Fruit fly (Drosophila melanogaster) whole organism, wandering third instar larva: ENCODE data around the gene vri.

Source experiments
- Abd-B ChIP-seq: fragments of >200 bp; optimal IDR thresholded peaks from 2 replicates; lab custom pipeline; 2017; ENCODE audit warnings: missing biosample characterization, missing genetic modification characterization
- CG9705 ChIP-seq: fragments of 200-800 bp; sonication (Bioruptor generic); optimal IDR thresholded peaks from 2 replicates; lab custom pipeline; 2018; ENCODE audit warnings: missing biosample characterization, mild to moderate bottlenecking, missing genetic modification characterization
- CrebA ChIP-seq: fragments of 200-800 bp; sonication (Bioruptor generic); optimal IDR thresholded peaks from 2 replicates; lab custom pipeline; 2016; ENCODE audit warnings: missing biosample characterization, mild to moderate bottlenecking, missing genetic modification characterization, borderline replicate concordance
- Dfd ChIP-seq: fragments of >200 bp; optimal IDR thresholded peaks from 2 replicates; lab custom pipeline; 2017; ENCODE audit warnings: missing biosample characterization, missing genetic modification characterization
- Dif ChIP-seq: fragments of 200-275, 200-300 bp; sonication (Bioruptor generic); optimal IDR thresholded peaks from 2 replicates; lab custom pipeline; 2018; ENCODE audit warnings: missing biosample characterization, missing genetic modification characterization; ENCODE audit not compliant: partially characterized antibody
- GATAd ChIP-seq: sonication (Bioruptor generic); optimal IDR thresholded peaks from 2 replicates; lab custom pipeline; 2016; ENCODE audit warnings: missing biosample characterization, missing genetic modification characterization
- HLH106 ChIP-seq: fragments of 200-800 bp; optimal IDR thresholded peaks from 3 replicates; lab custom pipeline; 2019; ENCODE audit warnings: missing biosample characterization, mild to moderate bottlenecking, missing genetic modification characterization, moderate library complexity
- Hnf4 ChIP-seq: fragments of 200-800 bp; sonication (Bioruptor generic); optimal IDR thresholded peaks from 2 replicates; lab custom pipeline; 2016; ENCODE audit warnings: missing biosample characterization, mild to moderate bottlenecking, missing genetic modification characterization
- Hr83 ChIP-seq: fragments of 200-300 bp; sonication (Bioruptor generic); optimal IDR thresholded peaks from 2 replicates; lab custom pipeline; 2016; ENCODE audit warnings: missing biosample characterization, mild to moderate bottlenecking, missing genetic modification characterization, moderate library complexity; ENCODE audit not compliant: poor library complexity, severe bottlenecking
- Mio ChIP-seq: sonication (Bioruptor generic); optimal IDR thresholded peaks from 2 replicates; lab custom pipeline; 2016; ENCODE audit warnings: missing biosample characterization, missing genetic modification characterization
- Myc ChIP-seq: fragments of >200 bp; optimal IDR thresholded peaks from 2 replicates; lab custom pipeline; 2017
- N ChIP-seq: fragments of >200 bp; optimal IDR thresholded peaks from 2 replicates; lab custom pipeline; 2018; ENCODE audit warnings: missing biosample characterization, missing external identifiers, missing genetic modification characterization
- OdsH ChIP-seq: fragments of 200-800 bp; sonication (Bioruptor generic); optimal IDR thresholded peaks from 2 replicates; lab custom pipeline; 2016; ENCODE audit warnings: missing biosample characterization, mild to moderate bottlenecking, missing genetic modification characterization
- Rel ChIP-seq, 2 experiments: fragments of 200-800 bp; sonication (Bioruptor generic) in 1 of 2; optimal IDR thresholded peaks; 2 replicates in 1 of 2; 3 replicates in 1 of 2; lab custom pipeline; 2016 to 2019; ENCODE audit warnings: mild to moderate bottlenecking in 2 of 2, missing biosample characterization in 2 of 2, missing genetic modification characterization in 2 of 2, moderate library complexity in 1 of 2
- Sp1 ChIP-seq: fragments of 200-800 bp; sonication (Bioruptor generic); optimal IDR thresholded peaks from 3 replicates; lab custom pipeline; 2019; ENCODE audit warnings: missing biosample characterization, mild to moderate bottlenecking, missing genetic modification characterization, moderate library complexity
- Vsx2 ChIP-seq: fragments of 200-300, 225-300 bp; sonication (Bioruptor generic); optimal IDR thresholded peaks from 2 replicates; lab custom pipeline; 2018; ENCODE audit warnings: missing biosample characterization, missing genetic modification characterization; ENCODE audit not compliant: partially characterized antibody
- brk ChIP-seq: fragments of 200-800 bp; sonication (Bioruptor generic); optimal IDR thresholded peaks from 2 replicates; lab custom pipeline; 2016; ENCODE audit warnings: missing biosample characterization, mild to moderate bottlenecking, missing genetic modification characterization
- dl ChIP-seq, 2 experiments: fragments of 175-275, 200-275 bp in 1 of 2; fragments of 200-275 bp in 1 of 2; sonication (Bioruptor generic); optimal IDR thresholded peaks; lab custom pipeline; 2018; ENCODE audit warnings: mild to moderate bottlenecking in 2 of 2, missing biosample characterization in 2 of 2, missing genetic modification characterization in 2 of 2, moderate library complexity in 2 of 2; ENCODE audit not compliant: partially characterized antibody in 2 of 2, insufficient read depth in 1 of 2
- dmrt93B ChIP-seq: fragments of 200-800 bp; sonication (Bioruptor generic); optimal IDR thresholded peaks from 2 replicates; lab custom pipeline; 2018; ENCODE audit warnings: missing biosample characterization, mild to moderate bottlenecking, missing genetic modification characterization
- dsf ChIP-seq: sonication (Bioruptor generic); optimal IDR thresholded peaks from 2 replicates; lab custom pipeline; 2016; ENCODE audit warnings: missing biosample characterization, missing genetic modification characterization, borderline replicate concordance
- ey ChIP-seq: fragments of 200-800 bp; sonication (Bioruptor generic); optimal IDR thresholded peaks from 2 replicates; lab custom pipeline; 2016; ENCODE audit warnings: missing biosample characterization, missing genetic modification characterization
- foxo ChIP-seq, 2 experiments: fragments of 200-800 bp; sonication (Bioruptor generic); optimal IDR thresholded peaks; 2 replicates in 1 of 2; 3 replicates in 1 of 2; lab custom pipeline; 2016 to 2017; ENCODE audit warnings: missing biosample characterization in 2 of 2, missing genetic modification characterization in 2 of 2
- fru ChIP-seq: fragments of 200-800 bp; sonication (Bioruptor generic); optimal IDR thresholded peaks from 3 replicates; lab custom pipeline; 2016; ENCODE audit warnings: missing biosample characterization, mild to moderate bottlenecking, missing genetic modification characterization
- h ChIP-seq: fragments of 200-800 bp; sonication (Bioruptor generic); optimal IDR thresholded peaks from 3 replicates; lab custom pipeline; 2016; ENCODE audit warnings: missing biosample characterization, mild to moderate bottlenecking, missing genetic modification characterization
- jim ChIP-seq: fragments of 175-275, 200-325 bp; sonication (Bioruptor generic); optimal IDR thresholded peaks from 2 replicates; lab custom pipeline; 2016; ENCODE audit warnings: missing biosample characterization, mild to moderate bottlenecking, missing genetic modification characterization
- pan ChIP-seq: fragments of >200 bp; optimal IDR thresholded peaks from 2 replicates; lab custom pipeline; 2017
- psq ChIP-seq: fragments of 200-800 bp; sonication (Bioruptor generic); optimal IDR thresholded peaks from 3 replicates; lab custom pipeline; 2017; ENCODE audit warnings: missing biosample characterization, mild to moderate bottlenecking, missing genetic modification characterization, moderate library complexity
- rgr ChIP-seq: fragments of 200-800 bp; sonication (Bioruptor generic); optimal IDR thresholded peaks from 3 replicates; lab custom pipeline; 2016; ENCODE audit warnings: missing biosample characterization, mild to moderate bottlenecking, missing genetic modification characterization
- sage ChIP-seq: fragments of 200-800 bp; sonication (Bioruptor generic); optimal IDR thresholded peaks from 2 replicates; lab custom pipeline; 2016; ENCODE audit warnings: missing biosample characterization, mild to moderate bottlenecking, missing genetic modification characterization
- sv ChIP-seq: fragments of 200-800 bp; sonication (Bioruptor generic); optimal IDR thresholded peaks from 3 replicates; lab custom pipeline; 2016; ENCODE audit warnings: missing biosample characterization, missing genetic modification characterization
- tai ChIP-seq: sonication (Bioruptor generic); optimal IDR thresholded peaks from 2 replicates; lab custom pipeline; 2016; ENCODE audit warnings: missing biosample characterization, missing genetic modification characterization
- usp ChIP-seq: fragments of >200 bp; optimal IDR thresholded peaks from 2 replicates; lab custom pipeline; 2017; ENCODE audit warnings: missing biosample characterization, missing genetic modification characterization
- woc ChIP-seq: sonication (Bioruptor generic); optimal IDR thresholded peaks from 2 replicates; lab custom pipeline; 2016; ENCODE audit warnings: missing biosample characterization, mild to moderate bottlenecking, missing genetic modification characterization

vri gene

DNA sequence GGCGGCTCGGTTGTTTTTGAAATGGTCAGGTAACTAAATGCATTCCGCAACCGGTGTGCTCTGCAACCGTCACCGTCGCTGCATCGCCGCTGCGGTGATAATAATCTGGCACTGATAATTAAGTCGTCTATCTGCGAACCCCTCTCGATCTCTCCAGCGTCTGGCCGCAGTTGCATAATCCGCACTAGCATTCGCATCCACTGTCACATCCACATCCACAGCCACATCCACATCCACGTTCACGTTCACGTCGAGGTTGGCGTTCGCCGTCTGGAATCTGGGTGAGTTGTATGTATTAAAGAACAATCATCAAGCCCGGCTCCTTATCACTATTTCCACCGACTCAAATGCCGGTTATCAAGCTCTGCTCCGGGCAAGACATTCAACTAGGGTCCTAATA lies 43.8 kb downstream of the vri start:
- TF ChIP-seq dl (GFP tag; optimal IDR thresholded peaks at IDR 0.05; lab: Kevin White, UChicago; ENCODE audit: insufficient read depth in 1 of 2, partially characterized antibody in 2 of 2) = no peak
- no peak for TF ChIP-seq Dfd (GFP tag; lab: Kevin White, UChicago)
- TF ChIP-seq pan (lab: Kevin White, UChicago) = no peak
- TF ChIP-seq HLH106 (tag; lab: Kevin White, UChicago) = no peak
- no peak for TF ChIP-seq h (GFP tag; lab: Kevin White, UChicago)
- no peak for TF ChIP-seq Myc (lab: Kevin White, UChicago)
- no peak for TF ChIP-seq brk (GFP tag; lab: Kevin White, UChicago)
- TF ChIP-seq CrebA = no peak
- no peak for TF ChIP-seq Rel (GFP tag; optimal IDR thresholded peaks at IDR 0.05; lab: Kevin White, UChicago)
- TF ChIP-seq Rel (tag; optimal IDR thresholded peaks at IDR 0.05; lab: Kevin White, UChicago) = no peak
- no peak for TF ChIP-seq jim
- TF ChIP-seq sage (GFP tag; lab: Kevin White, UChicago) = no peak
- TF ChIP-seq Sp1 (GFP tag; lab: Kevin White, UChicago) = no peak
- no peak for TF ChIP-seq tai
- no peak for TF ChIP-seq sv (GFP tag; lab: Kevin White, UChicago)
- TF ChIP-seq usp (GFP tag; lab: Kevin White, UChicago) = no peak
- TF ChIP-seq N = no peak

DNA sequence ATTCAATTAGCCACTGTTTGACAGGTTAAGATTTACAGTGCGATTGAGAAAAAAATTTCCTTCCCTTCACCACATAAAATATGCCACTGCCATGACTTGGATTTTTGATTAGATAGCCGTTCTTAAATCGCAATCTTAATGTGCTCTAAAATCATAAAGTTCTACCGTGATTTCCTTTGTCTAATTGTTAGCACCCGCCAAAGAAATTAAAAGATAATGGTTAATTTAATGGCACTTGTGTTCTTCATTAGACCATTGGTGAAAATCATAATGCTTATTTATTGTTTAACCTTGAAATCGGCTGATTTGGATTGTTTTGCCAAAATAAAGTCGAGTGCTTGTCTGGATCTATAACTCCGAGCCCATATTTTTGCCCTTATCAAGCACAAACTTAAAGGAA lies 48.4 kb downstream of the vri start:
- no peak for TF ChIP-seq Sp1 (GFP tag; lab: Kevin White, UChicago)
- no peak for TF ChIP-seq HLH106 (tag; lab: Kevin White, UChicago)
- TF ChIP-seq CG9705 (GFP tag; lab: Kevin White, UChicago) = no peak
- no peak for TF ChIP-seq dl (GFP tag; optimal IDR thresholded peaks at IDR 0.05; lab: Kevin White, UChicago; ENCODE audit: insufficient read depth in 1 of 2, partially characterized antibody in 2 of 2)
- TF ChIP-seq psq (GFP tag; lab: Kevin White, UChicago) = no peak
- TF ChIP-seq Abd-B (GFP tag; lab: Kevin White, UChicago) = no peak
- no peak for TF ChIP-seq dmrt93B (GFP tag; lab: Kevin White, UChicago)

DNA sequence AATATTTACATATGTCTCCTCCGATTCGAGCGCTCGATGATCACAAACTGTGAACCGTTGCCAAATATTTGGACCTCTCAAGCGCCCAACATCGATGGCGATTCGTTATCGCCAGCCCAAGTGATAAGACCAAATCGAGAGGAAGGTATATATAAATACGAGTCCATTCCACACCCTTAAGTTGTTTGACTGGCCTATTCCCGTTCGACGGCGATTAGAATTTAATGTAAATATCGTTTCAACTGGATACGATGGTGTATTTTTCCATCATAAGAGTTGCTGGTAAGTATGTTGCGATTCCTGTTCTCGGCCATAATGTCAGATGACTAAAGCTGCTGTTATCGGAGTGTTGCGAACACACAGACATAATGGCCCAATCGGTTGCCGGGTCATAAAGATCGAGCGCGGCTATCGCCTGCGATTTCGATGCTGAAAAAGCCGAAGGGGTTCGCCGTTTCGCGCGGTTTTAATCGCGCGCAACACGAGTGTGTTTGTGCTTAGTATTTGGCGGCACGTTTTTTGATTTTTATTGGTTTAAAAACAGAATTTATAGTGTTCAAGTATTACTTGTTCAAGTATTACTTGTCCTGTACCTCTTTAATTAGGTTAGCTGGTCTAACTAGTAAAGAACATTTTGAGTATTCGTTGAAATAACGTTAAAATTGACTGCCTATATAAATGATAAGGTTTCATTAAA lies 49.4 kb downstream of the vri start, which contains the start of gene fusl:
Gene fusl, minus strand, starts transcription at position 50 of the 697 bp plus-strand sequence.
- TF ChIP-seq rgr (no peak), Myc (lab: Kevin White, UChicago) (peak; percentile 65), Sp1 (GFP tag; lab: Kevin White, UChicago) (no peak), Vsx2 (GFP tag; lab: Kevin White, UChicago) (no peak)
- TF ChIP-seq, all 38 proteins: peak for 1

DNA sequence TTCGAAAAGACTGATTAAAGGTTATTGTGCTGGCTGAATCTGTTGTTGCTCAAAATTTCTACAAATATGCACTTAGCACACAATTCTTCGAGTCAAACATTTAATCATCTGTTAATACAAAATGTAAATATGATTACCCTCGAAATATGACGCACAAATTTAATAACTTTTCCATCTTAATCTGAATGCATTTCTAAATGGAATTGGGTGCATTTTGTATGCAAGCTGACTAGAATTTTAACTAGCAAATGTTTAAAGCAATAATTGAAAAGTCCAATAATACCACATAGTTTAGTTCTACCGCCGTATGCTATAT lies 49.9 kb downstream of the vri start:
- TF ChIP-seq tai = peak; percentile 4
- no peak for TF ChIP-seq Sp1 (GFP tag; lab: Kevin White, UChicago)
- TF ChIP-seq fru (GFP tag; lab: Kevin White, UChicago) = no peak
- TF ChIP-seq brk (GFP tag; lab: Kevin White, UChicago) = peak; percentile 26
- no peak for TF ChIP-seq usp (GFP tag; lab: Kevin White, UChicago)
- no peak for TF ChIP-seq dsf (GFP tag; lab: Kevin White, UChicago)
- no peak for TF ChIP-seq N
- no peak for TF ChIP-seq jim
- no peak for TF ChIP-seq Rel (GFP tag; optimal IDR thresholded peaks at IDR 0.05; lab: Kevin White, UChicago)
- no peak for TF ChIP-seq Rel (tag; optimal IDR thresholded peaks at IDR 0.05; lab: Kevin White, UChicago)
- no peak for TF ChIP-seq psq (GFP tag; lab: Kevin White, UChicago)

DNA sequence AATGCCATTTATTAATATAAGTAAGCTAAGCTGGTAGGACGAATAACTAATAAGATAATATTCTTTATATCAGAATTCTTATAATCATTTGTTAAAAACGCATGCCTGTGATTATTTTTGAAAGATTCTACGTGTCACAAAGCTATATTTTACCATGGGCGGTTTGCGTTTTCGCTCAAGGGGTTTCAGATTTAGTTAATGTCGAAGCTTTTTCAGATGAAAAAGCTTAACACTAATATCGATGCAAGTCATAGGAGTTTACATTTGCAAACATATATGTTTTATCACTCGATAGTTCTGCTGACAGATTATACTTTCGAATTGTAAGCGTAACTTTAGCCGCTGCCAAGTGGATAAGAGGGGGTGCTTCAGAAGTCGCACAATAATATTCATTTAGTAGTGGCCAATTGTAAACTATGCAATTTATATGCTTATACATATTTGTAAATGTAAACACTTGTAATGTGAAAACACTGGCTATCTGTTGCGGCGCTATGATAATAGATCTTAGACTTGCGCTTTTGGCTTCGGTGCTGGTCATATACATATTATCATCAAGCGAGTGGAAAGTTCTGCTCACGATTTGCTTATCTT lies 52.4 kb downstream of the vri start:
- TF ChIP-seq sv (GFP tag; lab: Kevin White, UChicago) (no peak), woc (no peak), CG9705 (GFP tag; lab: Kevin White, UChicago) (no peak), Mio (no peak), N (no peak)

DNA sequence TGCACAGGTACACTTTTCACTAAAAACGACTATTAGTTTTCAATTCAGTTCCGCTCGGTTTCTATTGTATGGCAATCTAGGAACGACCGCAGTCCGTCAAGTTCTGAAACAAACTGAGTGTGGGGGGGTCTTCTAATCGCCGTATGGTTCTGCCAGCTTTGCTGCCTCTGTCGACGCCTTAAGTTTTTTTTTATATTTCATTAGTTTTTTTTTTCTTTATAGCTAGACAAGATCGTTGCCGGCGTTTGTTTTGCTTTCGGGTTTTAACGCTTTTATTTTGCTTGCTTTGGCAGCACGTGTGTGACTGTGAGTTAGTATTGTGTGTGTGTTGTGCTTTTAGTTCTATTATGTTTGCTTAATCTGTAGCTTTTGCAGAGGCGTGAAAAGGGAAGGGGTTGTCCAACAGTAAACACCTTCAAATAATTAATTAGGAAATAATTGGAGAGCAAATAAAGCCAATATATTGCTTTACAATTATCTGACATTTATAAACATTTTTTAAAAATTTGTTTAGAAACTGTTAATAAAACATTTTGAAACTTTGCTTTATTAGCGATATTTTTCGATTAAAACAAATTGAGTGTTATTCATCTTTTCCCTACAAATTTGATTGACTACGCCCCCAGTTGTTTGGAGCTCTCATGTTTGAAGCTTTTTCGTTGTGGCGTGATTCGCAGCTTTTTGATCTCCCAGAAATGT lies 53.5 kb downstream of the vri start, which contains the start of gene Acsf2:
Gene Acsf2, minus strand, starts transcription at position 116 of the 699 bp plus-strand sequence.
- TF ChIP-seq dl (GFP tag; optimal IDR thresholded peaks at IDR 0.05; lab: Kevin White, UChicago; ENCODE audit: insufficient read depth in 1 of 2, partially characterized antibody in 2 of 2) = no peak
- no peak for TF ChIP-seq usp (GFP tag; lab: Kevin White, UChicago)
- no peak for TF ChIP-seq Dif (GFP tag; lab: Kevin White, UChicago)
- no peak for TF ChIP-seq Mio
- TF ChIP-seq ey (GFP tag; lab: Kevin White, UChicago) = peak; percentile 90
- peak; percentile 93 for TF ChIP-seq h (GFP tag; lab: Kevin White, UChicago)
- TF ChIP-seq OdsH (GFP tag; lab: Kevin White, UChicago) = peak; percentile 95
- peak; percentile 84 for TF ChIP-seq Sp1 (GFP tag; lab: Kevin White, UChicago)
- peak; percentile 47 to 95 for TF ChIP-seq foxo (GFP tag; optimal IDR thresholded peaks at IDR 0.05; lab: Kevin White, UChicago)
- peak; percentile 69 for TF ChIP-seq GATAd (GFP tag; lab: Kevin White, UChicago)
- TF ChIP-seq dmrt93B (GFP tag; lab: Kevin White, UChicago) = peak; percentile 80
- TF ChIP-seq Myc (lab: Kevin White, UChicago) = no peak
- no peak for TF ChIP-seq pan (lab: Kevin White, UChicago)
- peak; percentile 61 for TF ChIP-seq woc
- no peak for TF ChIP-seq dsf (GFP tag; lab: Kevin White, UChicago)
- no peak for TF ChIP-seq Hr83 (GFP tag; lab: Kevin White, UChicago)
- no peak for TF ChIP-seq N
- TF ChIP-seq Hnf4 (GFP tag; lab: Kevin White, UChicago) = peak; percentile 77
- TF ChIP-seq jim = no peak
